Fruit fly (Drosophila melanogaster): ENCODE data around the gene CG8312.
A peak's percentile ranks its signal among the peaks of the same experiment; 100 is the strongest.

Gene CG8312

DNA sequence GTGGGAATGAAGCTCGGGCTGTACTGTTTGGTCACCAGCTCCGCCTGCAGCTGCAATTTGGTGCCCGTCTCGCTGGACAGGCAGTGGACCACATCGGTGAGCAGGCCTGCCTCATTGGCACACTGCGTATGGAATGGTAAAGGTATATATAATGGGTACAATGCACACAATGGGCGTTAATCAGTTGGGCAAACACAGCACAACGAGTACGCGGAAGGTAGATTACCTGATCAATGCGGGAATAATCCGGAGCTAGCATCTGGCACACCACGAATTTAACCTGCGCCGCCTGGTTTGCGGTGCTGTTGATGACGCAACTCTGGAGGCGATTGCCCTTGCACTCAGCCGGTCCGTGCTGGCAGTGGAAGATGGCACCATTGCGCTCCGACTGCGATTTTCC, 34.3 kb downstream of the CG8312 start:
- TF ChIP-seq CTCF (optimal IDR thresholded peaks at IDR 0.05) (no peak), CG8478 (optimal IDR thresholded peaks at IDR 0.05) (no peak)

DNA sequence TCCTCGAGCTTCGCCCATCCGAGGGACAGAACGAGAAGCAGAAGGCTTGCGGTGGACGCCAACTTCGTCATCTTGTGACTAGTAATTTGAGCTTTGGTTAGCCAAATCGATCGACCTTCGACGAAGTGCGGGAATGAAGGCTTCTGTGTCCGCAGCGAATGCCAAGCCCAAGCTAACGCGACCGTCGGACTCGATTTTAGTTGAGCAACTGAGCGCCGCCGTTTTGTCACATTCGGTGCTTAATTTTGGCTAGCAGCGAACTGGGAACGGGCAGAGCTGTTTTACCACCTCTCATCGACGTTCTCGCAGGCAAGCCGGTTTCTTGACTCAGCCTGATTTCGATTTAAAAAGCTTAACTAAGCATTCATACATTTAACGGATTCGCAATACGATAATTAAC, 35.2 kb downstream of the CG8312 start:
- TF ChIP-seq CG8478 (optimal IDR thresholded peaks at IDR 0.05) (no peak), CTCF (optimal IDR thresholded peaks at IDR 0.05) (no peak)

DNA sequence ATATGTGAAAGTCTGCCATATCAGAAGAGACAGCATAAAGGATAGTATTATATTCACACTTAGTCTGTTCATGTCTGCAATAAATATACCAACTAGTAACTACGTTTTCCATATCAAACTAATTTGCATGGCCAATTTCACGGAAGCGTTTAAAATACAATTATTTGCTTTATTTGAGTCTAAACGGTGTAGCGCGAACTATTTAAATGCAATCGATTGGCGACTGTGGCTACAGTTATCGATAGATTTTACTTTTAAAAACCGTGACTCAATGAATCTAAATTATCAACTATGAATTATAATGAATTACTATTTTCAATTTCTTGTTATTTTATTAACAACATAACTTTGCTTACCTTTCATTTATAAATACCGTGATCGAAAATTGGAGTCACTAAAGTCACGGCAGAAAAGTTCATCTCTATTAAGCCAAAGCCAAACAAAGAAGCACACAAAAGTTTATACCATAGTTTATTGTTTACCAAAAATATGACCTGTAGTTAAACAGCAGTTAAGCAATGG, 35.8 kb downstream of the CG8312 start, which contains the start of the genes CG9427 and CG8319:
Gene CG9427 (minus strand): TSS at position 51 of the 522 bp plus-strand sequence.
Gene CG8319 (plus strand): TSS at position 442 of the 522 bp plus-strand sequence.
- no peak for TF ChIP-seq CG8478 (optimal IDR thresholded peaks at IDR 0.05)
- TF ChIP-seq CTCF (optimal IDR thresholded peaks at IDR 0.05) = no peak

DNA sequence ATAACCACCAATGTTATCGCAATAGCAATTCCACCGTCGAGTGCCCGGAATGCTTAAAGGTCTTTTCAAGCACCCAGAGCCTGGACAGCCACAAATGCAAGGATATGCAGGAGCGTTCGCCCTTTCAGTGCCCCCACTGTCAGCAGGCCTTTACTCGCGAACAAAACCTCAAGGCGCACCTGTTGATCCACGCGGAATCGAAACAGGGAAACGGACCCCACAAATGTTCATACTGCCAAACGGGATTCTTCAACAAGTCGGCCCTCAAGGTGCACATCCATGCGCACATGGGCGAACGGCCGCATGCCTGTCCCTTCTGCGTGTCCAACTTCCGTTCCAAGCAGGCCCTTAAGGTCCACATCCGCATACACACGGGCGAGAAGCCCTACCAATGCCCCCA, 36.9 kb downstream of the CG8312 start:
- TF ChIP-seq CG8478 (optimal IDR thresholded peaks at IDR 0.05) = no peak
- no peak for TF ChIP-seq CTCF (optimal IDR thresholded peaks at IDR 0.05)

DNA sequence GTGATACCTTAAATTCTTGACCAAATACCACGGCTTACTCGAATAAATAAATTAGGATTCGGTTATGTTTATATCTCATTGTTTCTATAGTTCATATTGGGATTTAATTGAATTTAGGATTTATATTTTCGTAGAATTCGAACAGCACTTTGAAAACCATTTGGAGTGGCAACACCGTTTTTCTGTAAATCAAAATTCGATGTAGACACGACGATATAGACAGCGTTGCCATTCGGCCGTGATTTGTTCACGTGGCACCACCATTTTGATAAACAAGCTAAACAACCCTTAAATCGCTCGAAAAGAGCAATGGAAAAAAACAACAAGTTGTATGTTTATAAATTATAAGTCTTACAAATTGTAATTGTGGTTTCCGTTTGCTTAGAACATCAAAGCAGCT, 37.5 kb downstream of the CG8312 start:
- TF ChIP-seq CTCF (optimal IDR thresholded peaks at IDR 0.05) = no peak
- TF ChIP-seq CG8478 (optimal IDR thresholded peaks at IDR 0.05) = no peak

DNA sequence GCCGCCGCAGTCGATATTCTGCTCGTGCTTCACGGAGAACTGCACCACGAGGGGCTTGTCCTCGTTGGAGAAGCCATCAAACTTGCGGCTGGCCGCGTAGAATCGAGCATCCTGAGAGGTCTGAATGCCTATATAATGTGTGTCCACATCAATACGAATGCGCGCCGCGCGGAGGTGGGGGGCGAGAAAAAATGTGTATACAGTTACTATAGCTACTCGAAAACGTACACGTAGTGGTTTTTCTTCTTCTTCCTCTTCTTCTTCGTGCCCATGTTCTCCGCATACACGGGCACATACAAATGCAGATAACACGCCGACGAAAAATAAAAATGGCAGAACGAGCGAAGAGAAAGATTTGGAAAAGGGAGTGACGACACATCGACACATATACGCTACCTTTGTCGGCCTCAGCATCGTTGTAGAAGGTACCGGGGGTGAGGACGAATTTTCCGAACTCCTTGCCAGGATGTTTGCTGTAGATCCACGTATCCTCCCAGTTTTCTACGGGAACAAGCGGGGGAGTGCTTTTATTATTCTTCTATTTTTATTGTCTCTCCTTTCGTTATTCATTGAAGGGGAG, 39.0 kb downstream of the CG8312 start:
- TF ChIP-seq CG8478 (optimal IDR thresholded peaks at IDR 0.05) (no peak), CTCF (optimal IDR thresholded peaks at IDR 0.05) (no peak)

DNA sequence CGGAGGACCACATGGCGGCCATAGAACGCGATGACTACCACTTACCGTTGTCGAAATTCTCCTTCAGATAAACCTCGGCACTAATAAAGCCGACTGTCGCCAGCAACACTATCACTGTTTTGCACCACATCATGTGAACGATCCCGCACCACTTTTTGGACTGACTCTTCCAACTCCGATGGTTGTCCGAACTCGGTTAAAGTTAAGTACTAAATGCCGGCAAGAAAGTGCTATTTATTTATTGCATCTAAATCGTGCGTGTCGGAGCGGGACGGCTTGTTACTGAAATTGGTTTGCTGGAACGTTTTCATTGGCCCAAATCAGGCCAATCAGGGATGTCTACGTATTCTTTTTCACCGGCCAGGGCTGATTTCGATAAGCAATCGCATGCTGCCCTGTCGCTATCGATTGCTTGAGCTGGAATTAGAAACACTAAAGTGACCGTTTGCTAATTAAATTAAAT, 39.6 kb downstream of the CG8312 start, which contains the start of gene Calr:
Gene Calr (minus strand): TSS at position 219 of the 463 bp plus-strand sequence.
- TF ChIP-seq CG8478 (optimal IDR thresholded peaks at IDR 0.05) = no peak
- peak in 1 of 2 experiments; percentile 5 for TF ChIP-seq CTCF (optimal IDR thresholded peaks at IDR 0.05)

DNA sequence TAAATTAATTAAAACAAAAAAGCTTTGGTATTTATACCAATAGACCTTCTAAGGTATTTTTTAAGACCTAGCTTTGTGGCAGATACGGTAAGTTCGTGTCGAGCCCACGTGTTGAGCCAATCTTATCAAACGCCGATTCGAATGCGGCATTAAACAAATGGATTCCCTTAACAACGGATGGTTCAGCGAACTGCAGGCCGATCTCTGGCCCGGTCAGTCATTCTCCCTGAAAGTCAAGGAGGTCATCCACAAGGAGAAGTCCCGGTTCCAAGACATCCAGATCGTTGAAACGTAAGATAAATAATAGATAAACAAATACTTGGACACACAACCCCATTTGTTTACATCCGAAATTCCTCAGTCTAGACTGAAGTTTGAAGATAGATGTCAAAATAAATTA, 40.5 kb downstream of the CG8312 start, which contains the start of gene SpdS:
Gene SpdS (plus strand): TSS at position 78 of the 400 bp plus-strand sequence.
- TF ChIP-seq CTCF (optimal IDR thresholded peaks at IDR 0.05) = no peak
- TF ChIP-seq CG8478 (optimal IDR thresholded peaks at IDR 0.05) = no peak

DNA sequence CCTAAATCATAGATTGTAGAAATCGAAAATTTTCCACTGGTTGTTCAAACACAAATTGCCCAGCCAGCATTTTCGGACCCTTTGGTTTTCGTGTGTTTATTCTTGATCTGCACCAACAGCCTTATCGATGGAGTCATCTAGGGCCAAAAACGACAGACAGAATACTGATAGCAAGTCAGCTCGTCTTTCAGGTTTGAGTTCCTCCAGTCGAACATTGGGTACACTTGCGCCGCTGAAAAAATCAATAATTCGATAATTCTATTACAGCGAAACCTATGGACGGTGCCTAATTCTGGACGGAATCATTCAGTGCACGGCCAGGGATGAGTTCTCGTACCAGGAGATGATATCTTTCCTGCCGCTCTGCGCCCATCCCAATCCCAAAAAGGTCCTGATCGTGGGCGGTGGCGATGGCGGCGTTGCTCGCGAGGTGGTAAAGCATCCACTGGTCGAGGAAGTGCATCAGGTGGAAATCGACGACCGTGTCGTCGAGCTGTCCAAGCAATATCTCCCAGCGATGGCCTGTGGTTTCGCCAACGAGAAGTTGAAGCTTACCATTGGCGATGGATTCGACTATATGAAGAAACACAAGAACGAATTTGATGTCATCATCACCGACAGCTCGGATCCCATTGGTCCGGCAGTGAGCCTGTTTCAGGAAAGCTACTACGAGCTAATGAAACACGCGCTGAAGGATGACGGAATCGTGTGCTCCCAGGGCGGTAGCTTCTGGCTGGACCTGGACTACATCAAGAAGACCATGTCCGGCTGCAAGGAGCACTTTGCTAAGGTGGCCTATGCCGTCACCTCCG, 41.2 kb downstream of the CG8312 start:
- TF ChIP-seq CG8478 (optimal IDR thresholded peaks at IDR 0.05) = no peak
- no peak for TF ChIP-seq CTCF (optimal IDR thresholded peaks at IDR 0.05)

DNA sequence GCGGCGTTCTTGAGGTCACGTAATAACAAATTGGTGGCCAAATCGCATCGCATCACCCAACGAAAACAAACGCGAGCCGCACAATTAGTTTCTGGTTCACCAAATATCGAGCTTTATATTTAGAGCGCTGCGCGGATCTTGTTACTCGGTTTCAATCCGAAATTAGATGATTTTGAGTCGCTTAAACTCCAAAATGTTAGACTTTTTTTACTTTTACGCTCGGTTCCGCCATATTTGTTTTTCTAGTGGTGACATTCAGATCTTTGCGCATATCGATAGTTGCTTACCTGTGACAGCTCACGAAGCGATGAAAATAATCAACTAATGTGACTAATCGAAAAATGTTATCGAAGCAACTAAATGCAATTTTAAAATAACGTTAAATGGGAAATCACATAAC, 46.3 kb downstream of the CG8312 start, which contains the start of gene Scm:
Gene Scm (minus strand): TSS at position 251 of the 400 bp plus-strand sequence.
- TF ChIP-seq CG8478 (optimal IDR thresholded peaks at IDR 0.05) (no peak), CTCF (optimal IDR thresholded peaks at IDR 0.05) (peak in 1 of 2 experiments; percentile 17)

DNA sequence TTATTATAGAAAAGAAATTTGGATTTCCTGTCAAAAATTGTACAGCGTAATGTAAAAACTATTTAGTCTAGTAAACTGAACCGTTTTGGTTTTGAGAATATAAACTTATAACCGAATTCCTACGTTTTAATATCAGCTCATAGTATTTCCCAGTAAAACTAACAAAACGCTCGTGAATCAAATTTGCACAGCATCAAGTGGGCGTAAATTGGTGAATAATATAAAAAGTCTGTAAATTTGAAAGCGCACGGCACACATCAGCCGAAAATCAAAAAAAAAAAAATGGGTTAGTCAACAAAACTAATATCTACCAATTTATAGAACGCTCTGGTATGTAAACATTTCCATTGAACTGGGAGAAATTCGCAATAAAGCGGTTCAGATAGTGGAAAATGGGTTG, 46.8 kb downstream of the CG8312 start, which contains the start of gene Dh44:
Gene Dh44 (plus strand): TSS at position 301 of the 400 bp plus-strand sequence.
- no peak for TF ChIP-seq CG8478 (optimal IDR thresholded peaks at IDR 0.05)
- TF ChIP-seq CTCF (optimal IDR thresholded peaks at IDR 0.05) = no peak

DNA sequence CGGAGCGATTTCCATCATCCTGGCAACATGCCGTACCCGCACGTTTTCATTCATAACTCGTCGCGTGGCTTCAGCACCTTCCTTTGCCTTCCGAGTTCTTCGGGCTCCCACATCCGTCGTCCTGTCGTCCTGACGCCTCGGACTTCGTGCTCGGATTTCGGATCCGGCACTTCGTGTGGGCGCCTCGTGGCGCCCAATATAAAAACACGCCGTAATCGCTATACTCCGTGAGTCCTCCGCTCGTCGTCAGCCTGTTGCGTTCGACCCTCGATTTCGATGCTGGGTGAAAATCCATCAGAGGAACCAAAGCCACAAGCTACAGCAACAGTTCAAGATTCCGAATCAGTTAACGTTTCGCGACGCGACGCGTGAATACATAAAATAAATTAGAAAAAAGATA, 49.2 kb downstream of the CG8312 start:
- TF ChIP-seq CG8478 (optimal IDR thresholded peaks at IDR 0.05) (no peak), CTCF (optimal IDR thresholded peaks at IDR 0.05) (no peak)

DNA sequence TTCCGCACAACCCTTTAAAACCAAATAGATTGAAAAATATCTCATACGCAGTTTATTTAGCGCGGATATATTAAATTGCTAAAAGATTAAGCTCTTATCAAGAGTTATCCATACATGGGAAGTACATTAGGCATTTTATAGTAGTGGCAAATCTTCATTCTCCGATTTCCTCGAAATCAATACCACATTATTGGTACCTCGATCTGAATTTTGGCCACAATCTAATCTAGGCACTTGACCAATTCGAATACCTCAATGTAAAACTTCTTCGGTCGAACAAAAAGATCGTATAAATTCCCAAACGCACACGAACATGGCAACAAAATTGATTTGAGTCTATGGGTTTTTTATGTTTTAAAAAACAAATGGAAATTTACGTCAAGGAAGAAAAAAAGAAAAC, 52.9 kb downstream of the CG8312 start:
- TF ChIP-seq CG8478 (optimal IDR thresholded peaks at IDR 0.05) (no peak), CTCF (optimal IDR thresholded peaks at IDR 0.05) (no peak)

DNA sequence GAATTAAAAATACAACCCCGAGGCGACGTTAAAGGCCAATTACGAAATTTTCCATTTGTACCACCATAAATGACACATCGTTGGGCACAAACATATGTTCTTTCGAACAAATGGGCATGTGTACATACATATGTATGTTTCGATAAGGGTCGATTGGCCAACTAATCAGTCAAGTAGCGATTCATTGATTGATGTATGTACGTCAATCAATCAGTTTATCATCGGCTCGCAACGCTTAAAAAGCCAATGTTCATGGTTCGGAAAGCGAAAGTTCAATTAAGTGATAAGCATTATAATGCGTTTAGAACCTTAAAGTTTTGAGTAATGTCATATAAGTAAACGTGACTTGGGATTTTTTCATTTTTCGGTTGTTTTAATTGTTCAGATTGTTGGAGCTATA, 53.5 kb downstream of the CG8312 start:
- TF ChIP-seq CTCF (optimal IDR thresholded peaks at IDR 0.05) (no peak), CG8478 (optimal IDR thresholded peaks at IDR 0.05) (no peak)

DNA sequence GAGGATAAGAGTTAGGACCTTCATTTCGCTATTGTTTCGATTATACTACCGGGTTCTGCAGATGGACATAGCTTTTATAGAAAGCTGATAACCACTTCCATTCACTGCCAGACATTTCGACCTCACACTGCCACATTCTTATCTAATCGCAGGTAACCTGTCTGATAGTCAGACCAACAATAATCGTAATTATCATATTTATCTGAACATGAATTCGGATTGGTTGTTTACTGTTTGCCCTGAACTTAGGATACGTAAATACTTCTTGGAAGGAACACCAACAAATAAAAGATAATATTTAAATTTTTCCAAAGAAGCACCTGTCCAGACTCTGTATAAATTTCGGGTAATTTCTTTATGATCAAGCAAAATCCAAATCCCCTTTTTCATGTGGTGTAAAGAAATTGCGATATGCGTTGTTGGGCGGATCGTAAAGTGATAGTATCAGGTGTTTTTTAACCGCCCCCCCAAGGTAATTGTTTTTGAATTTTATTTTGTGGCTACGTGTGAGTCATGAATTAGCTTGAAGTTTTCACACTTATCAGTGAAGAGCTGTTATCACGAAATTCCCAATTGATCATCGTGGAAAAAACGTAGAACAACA, 55.1 kb downstream of the CG8312 start, which contains the start of gene Fst:
Gene Fst (minus strand): TSS at position 51 of the 604 bp plus-strand sequence.
- TF ChIP-seq CG8478 (optimal IDR thresholded peaks at IDR 0.05) (no peak), CTCF (optimal IDR thresholded peaks at IDR 0.05) (no peak)

Data from S2 (cell line).